Fruit fly (Drosophila melanogaster): Measurements from ENCODE around the gene dec.

dm6 chrX:7873172-7873930 is at the start of gene dec:
- no peak for TF ChIP-seq CG33017 (tag; optimal IDR thresholded peaks at IDR 0.05)
- TF ChIP-seq tj (GFP tag; optimal IDR thresholded peaks at IDR 0.05), result peak; percentile 95
- TF ChIP-seq CG11617 (GFP tag; optimal IDR thresholded peaks at IDR 0.05), result no peak
- TF ChIP-seq CG7045 (GFP tag; optimal IDR thresholded peaks at IDR 0.05), result no peak
- TF ChIP-seq CG12768 (GFP tag; optimal IDR thresholded peaks at IDR 0.05), result no peak
- TF ChIP-seq kay (GFP tag; ENCODE audit: borderline replicate concordance), result no peak
- no peak for TF ChIP-seq toe (GFP tag; optimal IDR thresholded peaks at IDR 0.05)
- no peak for TF ChIP-seq CG5204 (GFP tag; optimal IDR thresholded peaks at IDR 0.05)
- TF ChIP-seq CG1620 (GFP tag; optimal IDR thresholded peaks at IDR 0.05), result no peak
- no peak for TF ChIP-seq ovo (GFP tag; optimal IDR thresholded peaks at IDR 0.05)

Data from whole organism, adult.